Worm (Caenorhabditis elegans): ENCODE data around the gene cdk-1.

cdk-1 gene

DNA sequence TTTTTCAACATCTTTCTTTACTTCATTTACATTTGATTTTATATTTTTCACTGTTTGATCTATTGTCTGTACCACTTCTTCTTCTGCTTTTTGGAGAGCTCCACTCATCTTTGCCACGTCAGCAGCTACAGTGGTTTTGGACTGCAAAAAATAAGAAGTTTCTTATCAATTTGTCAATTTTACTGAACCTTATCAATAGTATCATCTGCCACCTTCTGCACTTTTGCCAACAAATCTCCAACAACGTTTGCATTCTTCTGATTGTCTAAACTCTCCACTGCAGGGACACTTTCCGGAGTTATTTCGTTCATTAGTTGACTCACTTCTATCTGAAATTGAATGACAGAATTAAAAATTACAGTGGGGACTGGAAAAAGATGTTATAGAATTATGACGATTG, 39.5 kb downstream of the cdk-1 start:
- peak in 1 of 2 experiments; percentile 15 for TF ChIP-seq lin-35 (GFP tag; optimal IDR thresholded peaks at IDR 0.05)
- TF ChIP-seq elt-2 (tag; optimal IDR thresholded peaks at IDR 0.05) = peak; percentile 56
- TF ChIP-seq swsn-7 (tag; optimal IDR thresholded peaks at IDR 0.05) = no peak

DNA sequence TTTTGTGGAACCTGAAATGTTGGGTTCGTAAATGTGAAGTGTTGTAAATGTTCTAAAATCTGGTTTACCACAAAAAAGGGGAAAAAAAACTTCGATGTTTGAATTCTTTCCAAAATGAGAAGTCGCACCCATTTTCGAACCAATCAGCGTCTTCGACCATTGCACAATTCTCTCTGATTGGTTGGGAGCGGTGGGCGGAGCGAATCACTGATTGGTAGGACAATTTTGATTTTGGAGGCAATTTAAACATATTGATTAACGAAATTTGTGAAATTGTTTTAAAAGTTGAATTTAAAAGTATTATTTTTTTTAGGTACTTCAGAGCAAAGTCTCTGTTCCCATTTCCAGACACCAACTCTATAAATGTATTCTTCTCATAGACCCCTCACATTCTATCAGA, 41.8 kb downstream of the cdk-1 start:
- TF ChIP-seq dpl-1 (GFP tag; optimal IDR thresholded peaks at IDR 0.05) (no peak), efl-1 (optimal IDR thresholded peaks at IDR 0.05) (no peak), efl-1 (GFP tag; optimal IDR thresholded peaks at IDR 0.05 in 1 of 2) (peak in 1 of 2 experiments; percentile 51)

DNA sequence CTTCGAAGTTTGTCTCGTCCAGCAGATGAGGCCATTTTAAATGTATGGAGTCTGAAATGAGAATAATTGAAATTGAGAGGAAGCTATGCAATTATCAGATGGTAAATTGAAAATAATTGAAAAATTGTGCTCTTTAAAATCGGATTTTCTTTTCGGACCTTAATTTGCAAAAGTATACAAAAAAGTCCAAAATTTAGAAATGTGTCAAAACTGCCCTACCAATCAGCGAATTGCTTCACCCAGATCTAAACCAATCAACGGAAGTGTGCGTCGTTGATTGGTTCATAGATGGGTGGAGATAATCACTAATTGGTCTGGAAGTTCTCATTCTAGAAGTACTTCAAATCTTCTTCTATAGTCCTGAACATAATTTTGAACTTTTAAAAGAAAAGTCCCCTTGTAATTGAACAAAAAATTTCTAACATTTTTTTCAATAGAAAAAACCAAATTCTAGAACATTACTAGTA, 42.4 kb downstream of the cdk-1 start, which contains the start of gene R10E11.5:
R10E11.5 (minus strand) TSS at position 51 of the 467 bp plus-strand sequence.
- TF ChIP-seq nhr-85 (tag) (no peak), alr-1 (tag; optimal IDR thresholded peaks at IDR 0.05; ENCODE audit: borderline replicate concordance) (no peak), mab-9 (GFP tag; IDR thresholded peaks at IDR 0.05) (no peak), ceh-8 (GFP tag; optimal IDR thresholded peaks at IDR 0.05) (no peak), C04F5.9 (tag; optimal IDR thresholded peaks at IDR 0.05) (no peak), mep-1 (tag; optimal IDR thresholded peaks at IDR 0.05) (no peak), ets-5 (GFP tag; IDR thresholded peaks at IDR 0.05) (no peak), sup-37 (GFP tag; optimal IDR thresholded peaks at IDR 0.05) (no peak), Y116A8C.19 (tag; optimal IDR thresholded peaks at IDR 0.05; ENCODE audit: borderline replicate concordance) (no peak), mdl-1 (tag; optimal IDR thresholded peaks at IDR 0.05) (no peak), mef-2 (tag; optimal IDR thresholded peaks at IDR 0.05) (no peak), ztf-4 (tag; optimal IDR thresholded peaks at IDR 0.05) (no peak), unc-130 (tag; optimal IDR thresholded peaks at IDR 0.05) (no peak), rnt-1 (tag; optimal IDR thresholded peaks at IDR 0.05) (no peak), fkh-10 (GFP tag; optimal IDR thresholded peaks at IDR 0.05) (no peak), ama-1 (optimal IDR thresholded peaks at IDR 0.05) (no peak)

DNA sequence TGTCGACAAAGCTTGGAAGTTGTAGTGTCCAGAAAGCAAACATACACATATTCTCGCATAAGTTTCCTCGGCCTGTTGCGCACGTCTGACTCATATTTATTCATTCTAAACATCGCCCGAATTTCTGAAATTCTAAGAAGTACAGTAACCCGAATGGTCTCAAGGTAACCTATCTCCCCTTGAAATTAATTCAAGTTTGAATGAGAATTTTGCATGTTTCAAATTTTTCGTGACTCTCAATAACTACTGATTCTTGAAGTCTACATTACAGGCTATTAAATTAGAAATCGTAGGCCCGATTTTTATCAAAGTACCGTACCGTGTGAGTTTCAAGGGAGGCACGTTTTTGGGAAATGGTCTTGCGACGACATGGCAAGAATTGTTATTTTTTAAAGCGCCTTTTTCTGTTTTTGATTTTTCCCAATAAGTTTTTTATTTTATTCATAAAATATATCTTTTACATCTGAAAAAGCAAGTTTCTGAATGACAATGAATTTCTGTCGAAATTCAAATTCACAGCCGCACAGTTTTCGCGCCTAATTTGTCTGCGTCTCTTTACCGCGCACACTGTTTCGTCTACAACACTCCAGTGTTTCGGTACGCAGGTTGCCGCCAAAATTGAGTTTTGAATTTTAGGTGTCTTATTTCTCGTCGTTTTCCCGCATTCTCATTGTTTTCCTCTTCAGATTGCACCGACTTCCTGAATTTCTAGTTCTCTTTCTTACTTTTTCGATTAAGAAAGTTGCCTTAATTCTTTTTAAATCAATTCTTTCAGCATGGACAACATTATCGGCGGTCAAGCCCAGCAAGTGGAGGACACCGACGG, 46.5 kb downstream of the cdk-1 start, which contains the start of the genes R10E11.9 and mcm-6:
R10E11.9 (minus strand) TSS at position 51 of the 826 bp plus-strand sequence.
mcm-6 (plus strand) TSS at position 776 of the 826 bp plus-strand sequence.
- TF ChIP-seq nhr-20 (tag; optimal IDR thresholded peaks at IDR 0.05) = peak; percentile 42
- TF ChIP-seq ceh-90 (tag; optimal IDR thresholded peaks at IDR 0.05) = no peak
- peak; percentile 87 to 89 (median 88) for TF ChIP-seq dpl-1 (GFP tag; optimal IDR thresholded peaks at IDR 0.05)
- TF ChIP-seq F16B12.6 (tag; optimal IDR thresholded peaks at IDR 0.05) = peak; percentile 27
- TF ChIP-seq mep-1 (tag; optimal IDR thresholded peaks at IDR 0.05) = peak; percentile 63
- TF ChIP-seq zag-1 (tag; optimal IDR thresholded peaks at IDR 0.05) = no peak
- peak in 1 of 2 experiments; percentile 3 for TF ChIP-seq mdl-1 (tag; optimal IDR thresholded peaks at IDR 0.05)
- peak in 1 of 2 experiments; percentile 71 for TF ChIP-seq lsy-2 (tag; optimal IDR thresholded peaks at IDR 0.05)
- TF ChIP-seq hpl-2 (GFP tag; optimal IDR thresholded peaks at IDR 0.05) = no peak
- TF ChIP-seq lin-15B (tag; optimal IDR thresholded peaks at IDR 0.05) = no peak
- TF ChIP-seq lin-14 (GFP tag; optimal IDR thresholded peaks at IDR 0.05) = peak; percentile 47
- peak; percentile 22 for TF ChIP-seq nhr-90 (tag; optimal IDR thresholded peaks at IDR 0.05; ENCODE audit: poor library complexity)
- peak; percentile 33 for TF ChIP-seq nhr-71 (tag; optimal IDR thresholded peaks at IDR 0.05)
- peak; percentile 35 for TF ChIP-seq snu-23 (GFP tag; optimal IDR thresholded peaks at IDR 0.05)
- TF ChIP-seq blmp-1 (tag; optimal IDR thresholded peaks at IDR 0.05) = peak; percentile 47
- TF ChIP-seq lin-13 (GFP tag; optimal IDR thresholded peaks at IDR 0.05) = peak; percentile 26
- peak; percentile 58 for TF ChIP-seq skn-1 (tag; optimal IDR thresholded peaks at IDR 0.05)
- peak; percentile 40 for TF ChIP-seq C16A3.4 (tag; optimal IDR thresholded peaks at IDR 0.05)
- peak; percentile 78 to 83 for TF ChIP-seq efl-1 (optimal IDR thresholded peaks at IDR 0.05)
- TF ChIP-seq efl-1 (GFP tag; optimal IDR thresholded peaks at IDR 0.05 in 1 of 2) = peak; percentile 83 to 97
- peak; percentile 56 to 88 for TF ChIP-seq lin-35 (GFP tag; optimal IDR thresholded peaks at IDR 0.05)
- peak; percentile 52 for TF ChIP-seq nhr-85 (tag)
